Worm (Caenorhabditis elegans) whole organism, L1 larva: ENCODE measurements around the gene ltah-1.1.

Experiments
- ama-1 ChIP-seq: fragments of 150-350 bp; optimal IDR thresholded peaks from 2 replicates; lab custom pipeline; 2014
- lin-39 ChIP-seq: fragments of 150-350 bp; optimal IDR thresholded peaks from 2 replicates; lab custom pipeline; 2014; ENCODE audit warnings: missing biosample characterization, missing genetic modification reagents, missing genetic modification characterization
- nhr-19 ChIP-seq: fragments of 200-800 bp; sonication (Bioruptor generic); conservative IDR thresholded peaks from 2 replicates; pipeline ENCODE4 v1.3.6; 2022; ENCODE audit warnings: missing genetic modification characterization, missing compliant biosample characterization
- zip-4 ChIP-seq: fragments of 200-800 bp; sonication (Bioruptor generic); optimal IDR thresholded peaks from 2 replicates; lab custom pipeline; 2018; ENCODE audit warnings: mild to moderate bottlenecking, missing genetic modification characterization, moderate library complexity, missing compliant biosample characterization

DNA sequence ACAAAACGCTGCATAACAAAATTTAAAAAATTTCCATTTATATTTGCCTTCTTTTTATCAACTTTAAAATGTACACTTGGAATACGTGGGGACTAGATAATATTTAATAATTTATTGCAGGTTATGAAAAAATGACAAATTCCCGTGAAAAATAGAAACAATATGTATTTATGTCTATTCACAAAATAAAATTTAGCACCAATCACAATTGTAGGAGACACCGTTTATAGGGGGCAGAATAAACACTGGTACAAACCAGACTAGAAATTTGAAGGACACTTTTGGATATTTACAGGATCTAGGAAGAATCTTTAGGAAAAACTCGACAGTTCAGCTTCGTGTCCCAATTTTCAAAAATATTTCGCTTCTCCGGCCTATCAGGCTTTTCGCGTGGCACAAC, 9.0 kb upstream of the ltah-1.1 start, which contains the start of gene C42C1.3:
- no peak for TF ChIP-seq zip-4 (GFP tag; lab: Kevin White, UChicago)
- TF ChIP-seq ama-1 = no peak
- TF ChIP-seq lin-39 (tag; lab: Kevin White, UChicago) = no peak
- TF ChIP-seq nhr-19 (GFP tag; lab: Robert Waterston, UW) = no peak
